Fruit fly (Drosophila melanogaster) whole organism, prepupa: Measurements from ENCODE around the gene eIF2gamma.

Experiments
- Blimp-1 ChIP-seq: fragments of 200-800 bp; sonication (Bioruptor generic); optimal IDR thresholded peaks from 3 replicates; lab custom pipeline; 2017; ENCODE audit warnings: missing biosample characterization, missing genetic modification characterization, mild to moderate bottlenecking, moderate library complexity, missing genetic modification reagents
- CG10669 ChIP-seq: fragments of 200-800 bp; sonication (Bioruptor generic); optimal IDR thresholded peaks from 3 replicates; lab custom pipeline; 2018; ENCODE audit warnings: missing biosample characterization, mild to moderate bottlenecking, missing genetic modification characterization, moderate library complexity
- CG11762 ChIP-seq: fragments of 200-800 bp; sonication (Bioruptor generic); optimal IDR thresholded peaks from 3 replicates; lab custom pipeline; 2016; ENCODE audit warnings: missing biosample characterization, missing genetic modification characterization; ENCODE audit not compliant: insufficient read depth
- CG3032 ChIP-seq: fragments of 200-800 bp; optimal IDR thresholded peaks from 2 replicates; lab custom pipeline; 2019; ENCODE audit warnings: missing biosample characterization, mild to moderate bottlenecking, missing genetic modification characterization, moderate library complexity
- CG32006 ChIP-seq: fragments of 200-800 bp; sonication (Bioruptor generic); optimal IDR thresholded peaks from 3 replicates; lab custom pipeline; 2017; ENCODE audit warnings: missing biosample characterization, mild to moderate bottlenecking, missing genetic modification characterization
- CG6854 ChIP-seq: fragments of 200-800 bp; sonication (Bioruptor generic); optimal IDR thresholded peaks from 2 replicates; lab custom pipeline; 2017; ENCODE audit warnings: missing biosample characterization, mild to moderate bottlenecking, missing genetic modification characterization
- Gug ChIP-seq: fragments of 200-800 bp; sonication (Bioruptor generic); IDR thresholded peaks from 2 replicates; pipeline ENCODE4 v1.3.6; 2022; ENCODE audit warnings: missing biosample characterization, missing genetic modification characterization
- Lpt ChIP-seq: fragments of 200-800 bp; sonication (Bioruptor generic); optimal IDR thresholded peaks from 3 replicates; lab custom pipeline; 2016; ENCODE audit warnings: missing biosample characterization, missing genetic modification characterization
- dac ChIP-seq: fragments of 200-800 bp; sonication (Bioruptor generic); optimal IDR thresholded peaks from 2 replicates; lab custom pipeline; 2017; ENCODE audit warnings: missing biosample characterization, mild to moderate bottlenecking, missing genetic modification characterization
- spab ChIP-seq: fragments of 200-800 bp; sonication (Bioruptor generic); optimal IDR thresholded peaks from 2 replicates; lab custom pipeline; 2017; ENCODE audit warnings: missing biosample characterization, mild to moderate bottlenecking, missing genetic modification characterization, missing genetic modification reagents

DNA sequence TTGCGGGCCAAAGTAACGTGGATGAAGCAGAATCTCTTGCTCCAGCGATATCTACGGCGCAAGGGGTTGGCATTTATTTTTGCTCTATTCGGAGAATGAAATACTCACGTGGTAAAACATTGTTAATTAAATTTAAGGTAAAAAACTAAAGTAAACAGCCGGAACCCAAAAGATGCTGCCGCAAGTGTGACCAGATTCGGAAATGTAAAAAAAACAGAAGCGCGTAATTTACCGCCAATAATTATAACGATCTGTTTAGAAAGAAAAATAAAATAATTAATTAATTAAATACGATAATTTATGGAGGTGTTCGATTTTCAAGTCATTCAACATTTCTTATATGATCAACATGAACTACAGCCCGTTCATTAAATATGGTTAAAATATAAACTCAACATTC, 40.3 kb downstream of the eIF2gamma start, which contains the start of gene Polr2G:
- TF ChIP-seq Lpt (GFP tag; lab: Kevin White, UChicago), result no peak
- no peak for TF ChIP-seq CG10669
- TF ChIP-seq spab (GFP tag; lab: Kevin White, UChicago), result no peak
- TF ChIP-seq Blimp-1 (GFP tag; lab: Kevin White, UChicago), result no peak
- no peak for TF ChIP-seq dac (GFP tag; lab: Kevin White, UChicago)
- no peak for TF ChIP-seq CG32006 (GFP tag; lab: Kevin White, UChicago)
- no peak for TF ChIP-seq Gug (GFP tag; lab: Robert Waterston, UW)
- no peak for TF ChIP-seq CG6854 (GFP tag; lab: Kevin White, UChicago)
- no peak for TF ChIP-seq CG11762 (GFP tag; lab: Kevin White, UChicago)
- no peak for TF ChIP-seq CG3032 (tag; lab: Kevin White, UChicago)
